Fruit fly (Drosophila melanogaster) whole organism, embryonic: Measurements from ENCODE around the gene CG12814.

Experiments
- CG10959 ChIP-seq: fragments of 200-800 bp; sonication (Bioruptor generic); IDR thresholded peaks from 2 replicates; pipeline ENCODE4 v1.3.6; 2022; ENCODE audit warnings: missing biosample characterization, missing genetic modification characterization
- CG13123 ChIP-seq: fragments of 200-800 bp; sonication (Bioruptor generic); optimal IDR thresholded peaks from 2 replicates; lab custom pipeline; 2016; ENCODE audit warnings: missing biosample characterization, missing genetic modification characterization
- CG14965 ChIP-seq: fragments of 200-800 bp; sonication (Bioruptor generic); optimal IDR thresholded peaks from 2 replicates; lab custom pipeline; 2016; ENCODE audit warnings: missing biosample characterization, missing genetic modification characterization, borderline replicate concordance
- CG15011 ChIP-seq: fragments of 200-800 bp; sonication (Bioruptor generic); optimal IDR thresholded peaks from 3 replicates; lab custom pipeline; 2018; ENCODE audit warnings: missing biosample characterization, mild to moderate bottlenecking, missing genetic modification characterization
- CG15514 ChIP-seq: fragments of 200-800 bp; sonication (Bioruptor generic); optimal IDR thresholded peaks from 3 replicates; lab custom pipeline; 2017; ENCODE audit warnings: missing biosample characterization, missing genetic modification characterization, mild to moderate bottlenecking, moderate library complexity, missing genetic modification reagents
- CG16813 ChIP-seq: fragments of 200-800 bp; sonication (Bioruptor generic); IDR thresholded peaks from 3 replicates; pipeline ENCODE4 v1.3.6; 2022; ENCODE audit warnings: missing biosample characterization, missing genetic modification characterization; ENCODE audit not compliant: partially characterized antibody
- CG17912 ChIP-seq: fragments of 200-800 bp; sonication (Bioruptor generic); optimal IDR thresholded peaks from 2 replicates; lab custom pipeline; 2018; ENCODE audit warnings: missing biosample characterization, mild to moderate bottlenecking, missing genetic modification characterization
- CG18262 ChIP-seq: fragments of 200-800 bp; optimal IDR thresholded peaks from 3 replicates; lab custom pipeline; 2019; ENCODE audit warnings: missing biosample characterization, mild to moderate bottlenecking, missing genetic modification characterization, moderate library complexity
- CG2120 ChIP-seq: fragments of 200-800 bp; sonication (Bioruptor generic); optimal IDR thresholded peaks from 3 replicates; lab custom pipeline; 2016; ENCODE audit warnings: missing biosample characterization, missing genetic modification characterization
- CG32532 ChIP-seq: fragments of 200-800 bp; sonication (Bioruptor generic); IDR thresholded peaks from 2 replicates; pipeline ENCODE4 v1.3.6; 2022; ENCODE audit warnings: missing biosample characterization, missing genetic modification characterization
- CG34376 ChIP-seq: fragments of 200-800 bp; sonication (Bioruptor generic); optimal IDR thresholded peaks from 2 replicates; lab custom pipeline; 2018; ENCODE audit warnings: missing biosample characterization, mild to moderate bottlenecking, missing genetic modification characterization
- CG34422 ChIP-seq: fragments of 200-800 bp; sonication (Bioruptor generic); IDR thresholded peaks from 3 replicates; pipeline ENCODE4 v1.3.6; 2022; ENCODE audit warnings: missing biosample characterization, missing genetic modification characterization
- CG3838 ChIP-seq: fragments of 200-800 bp; sonication (Bioruptor generic); optimal IDR thresholded peaks from 3 replicates; lab custom pipeline; 2016; ENCODE audit warnings: missing biosample characterization, missing genetic modification characterization
- CG4328 ChIP-seq: fragments of 200-800 bp; sonication (Bioruptor generic); optimal IDR thresholded peaks from 3 replicates; lab custom pipeline; 2017; ENCODE audit warnings: missing biosample characterization, missing genetic modification reagents, missing genetic modification characterization
- CG4820 ChIP-seq: fragments of 200-800 bp; sonication (Bioruptor generic); optimal IDR thresholded peaks from 3 replicates; lab custom pipeline; 2016; ENCODE audit warnings: missing biosample characterization, missing genetic modification characterization
- CG5180 ChIP-seq: fragments of 200-800 bp; sonication (Bioruptor generic); optimal IDR thresholded peaks from 3 replicates; lab custom pipeline; 2017; ENCODE audit warnings: missing biosample characterization, missing genetic modification characterization, mild to moderate bottlenecking, moderate library complexity, missing genetic modification reagents
- CG6272 ChIP-seq: fragments of 200-800 bp; sonication (Bioruptor generic); IDR thresholded peaks from 2 replicates; pipeline ENCODE4 v1.3.6; 2022; ENCODE audit warnings: missing biosample characterization, missing genetic modification characterization
- CG6654 ChIP-seq: fragments of 200-800 bp; sonication (Bioruptor generic); optimal IDR thresholded peaks from 2 replicates; lab custom pipeline; 2017; ENCODE audit warnings: missing biosample characterization, mild to moderate bottlenecking, missing genetic modification characterization
- CG7357 ChIP-seq: fragments of 200-800 bp; sonication (Bioruptor generic); IDR thresholded peaks from 3 replicates; pipeline ENCODE4 v1.3.6; 2022; ENCODE audit warnings: missing biosample characterization, missing genetic modification characterization
- CG8924 ChIP-seq: fragments of 200-800 bp; optimal IDR thresholded peaks from 3 replicates; lab custom pipeline; 2019; ENCODE audit warnings: missing biosample characterization, mild to moderate bottlenecking, missing genetic modification characterization, moderate library complexity
- CG9215 ChIP-seq: fragments of 200-800 bp; sonication (Bioruptor generic); IDR thresholded peaks from 2 replicates; pipeline ENCODE4 v1.3.6; 2022; ENCODE audit warnings: missing biosample characterization, missing genetic modification characterization
- CkIIα-i1 ChIP-seq: fragments of 200-800 bp; sonication (Bioruptor generic); IDR thresholded peaks from 2 replicates; pipeline ENCODE4 v1.3.6; 2022; ENCODE audit warnings: missing biosample characterization, missing genetic modification characterization
- D19A ChIP-seq: fragments of 200-800 bp; optimal IDR thresholded peaks from 3 replicates; lab custom pipeline; 2019; ENCODE audit warnings: missing biosample characterization, mild to moderate bottlenecking, missing genetic modification characterization, moderate library complexity
- Ets97D ChIP-seq: fragments of 200-800 bp; sonication (Bioruptor generic); optimal IDR thresholded peaks from 3 replicates; lab custom pipeline; 2016; ENCODE audit warnings: missing biosample characterization, missing genetic modification characterization
- Gug ChIP-seq: fragments of 200-800 bp; sonication (Bioruptor generic); IDR thresholded peaks from 4 replicates; pipeline ENCODE4 v1.3.6; 2022; ENCODE audit warnings: missing biosample characterization, missing genetic modification characterization
- Hr51 ChIP-seq, 2 experiments: fragments of 200-800 bp; sonication (Bioruptor generic); optimal IDR thresholded peaks; 2 replicates in 1 of 2; 3 replicates in 1 of 2; lab custom pipeline; 2016 to 2018; ENCODE audit warnings: missing biosample characterization in 2 of 2, missing genetic modification characterization in 2 of 2, mild to moderate bottlenecking in 1 of 2, moderate library complexity in 1 of 2
- Jarid2 ChIP-seq: fragments of 200-800 bp; sonication (Bioruptor generic); optimal IDR thresholded peaks from 3 replicates; lab custom pipeline; 2017; ENCODE audit warnings: mild to moderate bottlenecking, missing biosample characterization, missing genetic modification reagents, missing genetic modification characterization
- Mrtf ChIP-seq: fragments of 200-800 bp; sonication (Bioruptor generic); IDR thresholded peaks from 3 replicates; pipeline ENCODE4 v1.3.6; 2022; ENCODE audit warnings: missing biosample characterization, missing genetic modification characterization
- Myb ChIP-seq: fragments of 200-800 bp; sonication (Bioruptor generic); optimal IDR thresholded peaks from 2 replicates; lab custom pipeline; 2016; ENCODE audit warnings: missing biosample characterization, missing genetic modification characterization
- NC2β ChIP-seq: fragments of 200-800 bp; sonication (Bioruptor generic); optimal IDR thresholded peaks from 2 replicates; lab custom pipeline; 2016; ENCODE audit warnings: missing biosample characterization, missing genetic modification characterization
- Nf-YB ChIP-seq: fragments of 200-800 bp; sonication (Bioruptor generic); optimal IDR thresholded peaks from 3 replicates; lab custom pipeline; 2019; ENCODE audit warnings: missing biosample characterization, mild to moderate bottlenecking, missing genetic modification characterization, moderate library complexity
- Opbp ChIP-seq: fragments of 200-800 bp; sonication (Bioruptor generic); IDR thresholded peaks from 3 replicates; pipeline ENCODE4 v1.3.6; 2022; ENCODE audit warnings: missing biosample characterization, missing genetic modification characterization; ENCODE audit not compliant: partially characterized antibody
- Rfx ChIP-seq: fragments of 200-800 bp; sonication (Bioruptor generic); IDR thresholded peaks from 2 replicates; pipeline ENCODE4 v1.3.6; 2022; ENCODE audit warnings: missing biosample characterization, missing genetic modification characterization
- Sin3A ChIP-seq: fragments of >200 bp; optimal IDR thresholded peaks from 2 replicates; lab custom pipeline; 2018
- Sox100B ChIP-seq: fragments of 200-800 bp; sonication (Bioruptor generic); optimal IDR thresholded peaks from 3 replicates; lab custom pipeline; 2018; ENCODE audit warnings: missing biosample characterization, mild to moderate bottlenecking, missing genetic modification characterization
- Sox102F ChIP-seq: fragments of 200-800 bp; sonication (Bioruptor generic); optimal IDR thresholded peaks from 2 replicates; lab custom pipeline; 2018; ENCODE audit warnings: missing biosample characterization, mild to moderate bottlenecking, missing genetic modification characterization, moderate library complexity
- bowl ChIP-seq: fragments of 200-800 bp; sonication (Bioruptor generic); IDR thresholded peaks from 2 replicates; pipeline ENCODE4 v1.3.6; 2022; ENCODE audit warnings: missing biosample characterization, missing genetic modification characterization
- bsh ChIP-seq, 2 experiments: fragments of 200-800 bp; sonication (Bioruptor generic); optimal IDR thresholded peaks; 2 replicates each; lab custom pipeline; 2017 to 2018; ENCODE audit warnings: mild to moderate bottlenecking in 2 of 2, missing biosample characterization in 2 of 2, missing genetic modification characterization in 2 of 2, moderate library complexity in 1 of 2
- cato ChIP-seq: fragments of 200-800 bp; sonication (Bioruptor generic); optimal IDR thresholded peaks from 2 replicates; lab custom pipeline; 2016; ENCODE audit warnings: missing biosample characterization, missing genetic modification characterization, borderline replicate concordance
- cg ChIP-seq: fragments of 200-800 bp; sonication (Bioruptor generic); optimal IDR thresholded peaks from 3 replicates; lab custom pipeline; 2019; ENCODE audit warnings: missing biosample characterization, mild to moderate bottlenecking, missing genetic modification characterization, moderate library complexity
- dati ChIP-seq: fragments of 200-800 bp; sonication (Bioruptor generic); IDR thresholded peaks from 2 replicates; pipeline ENCODE4 v1.3.6; 2022; ENCODE audit warnings: missing biosample characterization, missing genetic modification characterization
- ftz-f1 ChIP-seq: fragments of 200-800 bp; sonication (Bioruptor generic); optimal IDR thresholded peaks from 2 replicates; lab custom pipeline; 2016; ENCODE audit warnings: missing biosample characterization, missing genetic modification characterization
- ken ChIP-seq: fragments of 200-800 bp; sonication (Bioruptor generic); IDR thresholded peaks from 3 replicates; pipeline ENCODE4 v1.3.6; 2022; ENCODE audit warnings: missing biosample characterization, missing genetic modification characterization
- luna ChIP-seq: fragments of 200-800 bp; sonication (Bioruptor generic); optimal IDR thresholded peaks from 2 replicates; lab custom pipeline; 2016; ENCODE audit warnings: missing biosample characterization, missing genetic modification characterization
- maf-S ChIP-seq: fragments of 200-800 bp; sonication (Bioruptor generic); optimal IDR thresholded peaks from 2 replicates; lab custom pipeline; 2016; ENCODE audit warnings: missing biosample characterization, missing genetic modification characterization
- peb ChIP-seq: fragments of 200-800 bp; sonication (Bioruptor generic); IDR thresholded peaks from 2 replicates; pipeline ENCODE4 v1.3.6; 2022; ENCODE audit warnings: missing biosample characterization, missing genetic modification characterization
- pita ChIP-seq: fragments of 200-800 bp; sonication (Bioruptor generic); optimal IDR thresholded peaks from 2 replicates; lab custom pipeline; 2017; ENCODE audit warnings: missing biosample characterization, mild to moderate bottlenecking, missing genetic modification characterization
- pzg ChIP-seq: fragments of 200-800 bp; sonication (Bioruptor generic); optimal IDR thresholded peaks from 3 replicates; lab custom pipeline; 2018; ENCODE audit warnings: missing biosample characterization, mild to moderate bottlenecking, missing genetic modification characterization, moderate library complexity
- seq ChIP-seq: fragments of 200-800 bp; sonication (Bioruptor generic); IDR thresholded peaks from 2 replicates; pipeline ENCODE4 v1.3.6; 2022; ENCODE audit warnings: missing biosample characterization, missing genetic modification characterization
- ttk ChIP-seq: fragments of 200-800 bp; sonication (Bioruptor generic); IDR thresholded peaks from 2 replicates; pipeline ENCODE4 v2.1.2; 2022; ENCODE audit warnings: missing biosample characterization, missing genetic modification characterization
- twi ChIP-seq: fragments of 200-800 bp; optimal IDR thresholded peaks from 2 replicates; lab custom pipeline; 2019; ENCODE audit warnings: missing biosample characterization, mild to moderate bottlenecking, missing genetic modification characterization, moderate library complexity
- zfh2 ChIP-seq: fragments of 200-800 bp; sonication (Bioruptor generic); optimal IDR thresholded peaks from 2 replicates; lab custom pipeline; 2016; ENCODE audit warnings: missing biosample characterization, missing genetic modification characterization

Gene CG12814

DNA sequence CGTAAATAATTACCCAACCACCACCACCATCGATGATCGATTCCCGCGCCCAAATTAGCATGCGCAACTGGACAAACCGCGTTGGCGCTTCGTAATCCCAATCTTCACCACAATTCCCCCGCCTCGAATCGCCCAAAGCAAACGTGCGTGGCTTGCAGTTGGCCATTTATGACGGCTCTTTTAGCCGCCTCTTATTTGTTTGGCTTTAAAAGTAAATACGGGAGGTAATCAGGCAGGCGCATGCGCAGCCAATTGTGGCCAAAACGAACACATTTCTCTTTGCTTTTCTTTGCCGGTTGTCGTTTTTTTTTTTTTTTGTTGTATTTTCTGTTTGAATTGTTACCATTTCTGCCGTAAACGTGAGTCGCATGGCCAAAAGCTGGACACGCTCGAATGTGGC lies 38.8 kb downstream of the CG12814 start (continued):
- TF ChIP-seq NC2β (no peak), cato (GFP tag; lab: Kevin White, UChicago) (no peak), CG16813 (no peak), Gug (GFP tag; lab: Robert Waterston, UW) (no peak), cg (no peak), CG17912 (GFP tag; lab: Kevin White, UChicago) (no peak), zfh2 (GFP tag; lab: Kevin White, UChicago) (no peak), Jarid2 (no peak), CG34376 (no peak), Rfx (GFP tag; lab: Robert Waterston, UW) (no peak), CG4328 (GFP tag; lab: Kevin White, UChicago) (no peak), CG10959 (GFP tag; lab: Robert Waterston, UW) (no peak), dati (GFP tag; lab: Robert Waterston, UW) (no peak), peb (no peak), CG8924 (no peak), CG15011 (no peak), seq (GFP tag; lab: Robert Waterston, UW) (peak; percentile 37; the same call in 1 of the 2 replicates), CG13123 (GFP tag; lab: Kevin White, UChicago) (no peak), Hr51 (GFP tag; optimal IDR thresholded peaks at IDR 0.05; lab: Kevin White, UChicago) (no peak), CG14965 (GFP tag; lab: Kevin White, UChicago) (no peak), Nf-YB (GFP tag; lab: Kevin White, UChicago) (no peak), CG7357 (GFP tag; lab: Robert Waterston, UW) (no peak), CkIIα-i1 (GFP tag; lab: Robert Waterston, UW) (no peak), bsh (GFP tag; optimal IDR thresholded peaks at IDR 0.05; lab: Kevin White, UChicago) (peak in 1 of 2 experiments; percentile 12), CG5180 (peak; percentile 20), Opbp (GFP tag; lab: Robert Waterston, UW) (no peak), twi (tag; lab: Kevin White, UChicago) (no peak), CG15514 (GFP tag; lab: Kevin White, UChicago) (no peak), CG34422 (GFP tag; lab: Robert Waterston, UW) (no peak), ken (no peak), CG32532 (GFP tag; lab: Robert Waterston, UW) (no peak), pita (no peak), ftz-f1 (GFP tag; lab: Kevin White, UChicago) (no peak), luna (no peak), CG3838 (GFP tag; lab: Kevin White, UChicago) (no peak), Sox100B (GFP tag; lab: Kevin White, UChicago) (no peak), ttk (GFP tag; lab: Robert Waterston, UW) (no peak), CG6272 (no peak), Sin3A (lab: Kevin White, UChicago) (no peak), Myb (no peak), CG2120 (GFP tag; lab: Kevin White, UChicago) (no peak), Sox102F (no peak), Ets97D (GFP tag; lab: Kevin White, UChicago) (no peak), Mrtf (GFP tag; lab: Robert Waterston, UW) (no peak), CG4820 (no peak), D19A (tag; lab: Kevin White, UChicago) (no peak), maf-S (GFP tag; lab: Kevin White, UChicago) (no peak), CG9215 (no peak), CG18262 (tag; lab: Kevin White, UChicago) (no peak), CG6654 (no peak), bowl (GFP tag; lab: Robert Waterston, UW) (0 out of 2 replicates have a peak, but pooled peaks have one; percentile 20), pzg (GFP tag; lab: Kevin White, UChicago) (no peak)
